Worm (Caenorhabditis elegans) whole organism, L4/young adult: Measurements from ENCODE around the gene ecps-2.

Experiments
- W03F9.2 ChIP-seq: fragments of 150-350 bp; optimal IDR thresholded peaks from 2 replicates; lab custom pipeline; 2014; ENCODE audit warnings: missing biosample characterization, missing genetic modification characterization
- dao-5 ChIP-seq: sonication (generic microtip); optimal IDR thresholded peaks from 2 replicates; lab custom pipeline; 2016; ENCODE audit warnings: missing genotype, missing genetic modification characterization, moderate library complexity, missing compliant biosample characterization
- him-1 ChIP-seq: sonication (generic microtip); optimal IDR thresholded peaks from 2 replicates; lab custom pipeline; 2016; ENCODE audit warnings: missing genotype, missing genetic modification reagents, missing genetic modification characterization, missing compliant biosample characterization

DNA sequence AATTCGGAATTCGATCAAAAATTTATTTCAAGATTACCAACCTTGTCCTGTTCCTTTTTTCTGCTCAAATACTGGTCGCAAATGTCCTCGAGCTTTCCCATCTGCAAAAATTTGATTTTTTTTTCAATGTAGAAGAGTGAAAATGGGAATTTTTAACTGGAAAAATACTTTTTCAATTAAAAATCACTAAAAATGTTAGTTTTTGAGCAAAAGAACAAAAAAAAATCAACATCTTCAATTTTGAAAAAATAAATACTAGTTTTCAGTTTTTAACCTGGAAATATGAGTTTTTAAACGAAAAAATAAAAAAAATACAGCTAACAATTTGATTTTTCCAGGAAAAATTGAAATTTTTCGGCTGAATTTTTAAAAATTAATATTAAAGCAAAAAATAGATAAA, 15.0 kb upstream of the ecps-2 start, which contains the start of gene prp-3:
- TF ChIP-seq W03F9.2 (no peak), dao-5 (no peak), him-1 (tag; lab: Kevin White, UChicago) (no peak)
